Worm (Caenorhabditis elegans) whole organism, late embryonic: Measurements from ENCODE around the gene R05D3.9.

Source experiments
- ama-1 ChIP-seq: fragments of 150-350 bp; optimal IDR thresholded peaks from 2 replicates; lab custom pipeline; 2014
- ceh-34 ChIP-seq: sonication (generic microtip); optimal IDR thresholded peaks from 2 replicates; lab custom pipeline; 2016; ENCODE audit warnings: mild to moderate bottlenecking, missing genetic modification characterization, missing compliant biosample characterization
- ceh-48 ChIP-seq: sonication (generic microtip); optimal IDR thresholded peaks from 2 replicates; lab custom pipeline; 2016; ENCODE audit warnings: missing genetic modification characterization, inconsistent platforms, missing compliant biosample characterization
- fkh-10 ChIP-seq: fragments of 150-350 bp; optimal IDR thresholded peaks from 2 replicates; lab custom pipeline; 2014; ENCODE audit warnings: missing biosample characterization, missing genetic modification reagents, missing genetic modification characterization
- gmeb-2 ChIP-seq: sonication (generic microtip); optimal IDR thresholded peaks from 2 replicates; lab custom pipeline; 2016; ENCODE audit warnings: missing genetic modification characterization, inconsistent platforms, missing compliant biosample characterization
- lim-6 ChIP-seq: sonication (generic microtip); optimal IDR thresholded peaks from 2 replicates; lab custom pipeline; 2016; ENCODE audit warnings: missing genetic modification characterization, missing compliant biosample characterization
- pag-3 ChIP-seq: sonication (generic microtip); optimal IDR thresholded peaks from 2 replicates; lab custom pipeline; 2016; ENCODE audit warnings: missing compliant biosample characterization, missing genetic modification characterization, borderline replicate concordance
- pqm-1 ChIP-seq: sonication (generic microtip); optimal IDR thresholded peaks from 2 replicates; lab custom pipeline; 2016; ENCODE audit warnings: missing genetic modification characterization, missing compliant biosample characterization
- rnt-1 ChIP-seq: sonication (generic microtip); optimal IDR thresholded peaks from 2 replicates; lab custom pipeline; 2016; ENCODE audit warnings: missing genetic modification characterization, missing compliant biosample characterization
- sdc-2 ChIP-seq: sonication (generic microtip); optimal IDR thresholded peaks from 2 replicates; lab custom pipeline; 2016; ENCODE audit warnings: missing genotype, missing genetic modification characterization, missing compliant biosample characterization
- tbx-2 ChIP-seq: sonication (generic microtip); optimal IDR thresholded peaks from 2 replicates; lab custom pipeline; 2016; ENCODE audit warnings: missing genetic modification characterization, missing compliant biosample characterization
- ttx-3 ChIP-seq: sonication (generic microtip); optimal IDR thresholded peaks from 2 replicates; lab custom pipeline; 2016; ENCODE audit warnings: missing genetic modification reagents, missing genetic modification characterization, missing compliant biosample characterization
- unc-86 ChIP-seq: sonication (generic microtip); optimal IDR thresholded peaks from 2 replicates; lab custom pipeline; 2016; ENCODE audit warnings: missing genetic modification characterization, missing compliant biosample characterization

DNA sequence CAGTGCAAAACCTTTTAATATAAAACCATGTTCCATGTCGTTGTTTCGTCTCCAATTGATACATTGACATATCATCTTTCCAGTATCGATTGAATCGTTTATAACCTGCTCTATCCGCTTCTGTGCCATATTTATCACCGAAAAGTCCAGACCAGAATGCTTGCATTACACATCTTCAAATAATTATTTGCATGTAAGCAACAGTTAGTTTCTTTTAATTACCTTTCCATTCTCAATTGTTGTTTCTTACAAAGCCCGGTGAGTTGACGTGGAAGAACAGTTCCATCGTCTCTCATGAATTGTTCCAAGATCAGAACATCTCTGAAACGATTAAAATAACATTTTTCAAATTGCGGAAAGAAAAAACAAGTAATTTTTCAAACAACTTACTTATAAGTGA is 37.3 kb downstream of the R05D3.9 start, which contains the start of gene iglr-2:
- no peak for TF ChIP-seq ceh-48 (tag; lab: Kevin White, UChicago)
- no peak for TF ChIP-seq ttx-3 (tag; lab: Kevin White, UChicago)
- TF ChIP-seq tbx-2 (tag; lab: Kevin White, UChicago) = no peak
- no peak for TF ChIP-seq lim-6
- TF ChIP-seq pqm-1 (tag; lab: Kevin White, UChicago) = no peak
- TF ChIP-seq ama-1 (lab: Kevin White, UChicago) = no peak
- TF ChIP-seq unc-86 (tag; lab: Kevin White, UChicago) = no peak
- no peak for TF ChIP-seq fkh-10 (GFP tag; lab: Kevin White, UChicago)
- TF ChIP-seq sdc-2 (tag; lab: Kevin White, UChicago) = no peak
- no peak for TF ChIP-seq gmeb-2
- no peak for TF ChIP-seq ceh-34 (tag; lab: Kevin White, UChicago)
- no peak for TF ChIP-seq rnt-1
- TF ChIP-seq pag-3 (tag; lab: Kevin White, UChicago) = no peak
